Worm (Caenorhabditis elegans) whole organism, mixed stage, embryonic: ENCODE measurements around the gene Y41D4B.14.

Experiments used
- ces-1 ChIP-seq: fragments of 150-350 bp; optimal IDR thresholded peaks from 2 replicates; lab custom pipeline; 2014; ENCODE audit warnings: missing biosample characterization, missing genetic modification reagents, missing genetic modification characterization
- elt-3 ChIP-seq: fragments of 150-350 bp; optimal IDR thresholded peaks from 2 replicates; lab custom pipeline; 2014; ENCODE audit warnings: missing biosample characterization, missing genetic modification characterization
- ham-2 ChIP-seq: fragments of 200-800 bp; sonication (Bioruptor generic); optimal IDR thresholded peaks from 2 replicates; lab custom pipeline; 2018; ENCODE audit warnings: mild to moderate bottlenecking, missing genetic modification characterization, missing compliant biosample characterization
- mab-5 ChIP-seq: fragments of 150-350 bp; optimal IDR thresholded peaks from 2 replicates; lab custom pipeline; 2014; ENCODE audit warnings: missing biosample characterization, missing genetic modification characterization
- mls-2 ChIP-seq: sonication (generic microtip); optimal IDR thresholded peaks from 2 replicates; lab custom pipeline; 2016; ENCODE audit warnings: mild to moderate bottlenecking, missing genetic modification characterization, moderate library complexity, missing compliant biosample characterization
- nhr-12 ChIP-seq: fragments of 150-350 bp; optimal IDR thresholded peaks from 2 replicates; lab custom pipeline; 2014; ENCODE audit warnings: missing biosample characterization, missing genetic modification characterization
- nhr-2 ChIP-seq: fragments of 150-350 bp; optimal IDR thresholded peaks from 2 replicates; lab custom pipeline; 2014; ENCODE audit warnings: missing biosample characterization, missing genetic modification characterization
- nhr-237 ChIP-seq: fragments of 150-350 bp; optimal IDR thresholded peaks from 2 replicates; lab custom pipeline; 2014; ENCODE audit warnings: missing biosample characterization, missing genetic modification characterization
- nhr-28 ChIP-seq: fragments of 150-350 bp; optimal IDR thresholded peaks from 2 replicates; lab custom pipeline; 2014; ENCODE audit warnings: missing biosample characterization, missing genetic modification characterization
- pha-4 ChIP-seq: fragments of 150-350 bp; optimal IDR thresholded peaks from 2 replicates; lab custom pipeline; 2018; ENCODE audit warnings: missing biosample characterization, missing genetic modification reagents, missing genetic modification characterization
- sem-2 ChIP-seq: fragments of 200-800 bp; sonication (Bioruptor generic); optimal IDR thresholded peaks from 2 replicates; lab custom pipeline; 2018; ENCODE audit warnings: mild to moderate bottlenecking, missing genetic modification characterization, missing compliant biosample characterization
- snpc-4 ChIP-seq: fragments of 150-350 bp; optimal IDR thresholded peaks from 2 replicates; lab custom pipeline; 2014; ENCODE audit warnings: missing biosample characterization, missing genetic modification characterization
- sptf-1 ChIP-seq: sonication (generic microtip); optimal IDR thresholded peaks from 2 replicates; lab custom pipeline; 2017; ENCODE audit warnings: mild to moderate bottlenecking, missing genetic modification characterization, moderate library complexity, missing compliant biosample characterization

DNA sequence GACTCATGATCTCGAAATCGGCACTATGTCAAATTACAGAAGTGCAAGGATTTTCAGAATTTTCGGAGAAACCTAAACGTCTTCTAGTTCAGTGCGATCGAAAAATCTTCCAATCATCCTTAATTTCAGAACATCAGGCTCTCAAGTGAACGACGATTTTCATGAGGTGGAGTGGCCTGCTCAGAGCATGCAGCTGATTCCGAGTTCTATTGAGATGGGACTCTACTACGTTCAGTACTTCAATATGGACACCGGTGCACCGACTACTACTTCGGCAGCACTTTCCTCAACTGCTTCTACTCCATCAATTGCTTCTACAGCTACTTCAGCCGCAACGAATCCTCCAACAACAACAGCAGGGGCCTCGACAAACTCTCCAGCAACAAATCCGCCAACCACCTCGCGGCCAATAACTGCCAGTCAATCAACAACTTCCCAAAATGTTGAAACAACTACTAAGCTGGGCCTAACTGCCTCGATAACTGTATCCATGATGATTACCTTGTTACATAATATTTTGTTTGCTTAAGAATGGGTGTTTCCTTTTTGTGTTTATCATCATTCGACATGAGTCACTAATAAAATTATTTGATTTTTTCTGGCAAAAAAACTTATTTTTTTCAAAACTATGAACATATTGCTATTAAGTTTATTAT is 13.2 kb upstream of the Y41D4B.14 start, which contains the start of gene Y41D4B.15:
- TF ChIP-seq elt-3 (tag; lab: Kevin White, UChicago): no peak
- TF ChIP-seq sem-2 (GFP tag; lab: Kevin White, UChicago): no peak
- no peak for TF ChIP-seq mls-2 (tag; lab: Kevin White, UChicago)
- TF ChIP-seq ham-2 (GFP tag; lab: Kevin White, UChicago): no peak
- TF ChIP-seq nhr-28 (tag; lab: Kevin White, UChicago): no peak
- TF ChIP-seq nhr-237: no peak
- no peak for TF ChIP-seq ces-1 (GFP tag; lab: Kevin White, UChicago)
- TF ChIP-seq snpc-4 (tag; lab: Kevin White, UChicago): no peak
- TF ChIP-seq sptf-1 (tag; lab: Kevin White, UChicago): no peak
- TF ChIP-seq nhr-12 (tag; lab: Kevin White, UChicago): no peak
- no peak for TF ChIP-seq nhr-2 (tag; lab: Kevin White, UChicago)
- TF ChIP-seq pha-4 (tag; lab: Kevin White, UChicago): no peak
- no peak for TF ChIP-seq mab-5
